Worm (Caenorhabditis elegans) whole organism, L2 larva: Measurements from ENCODE around the gene F57H12.5.

Experiments used
- aly-2 ChIP-seq: fragments of 150-350 bp; optimal IDR thresholded peaks from 2 replicates; lab custom pipeline; 2014; ENCODE audit warnings: missing biosample characterization, missing genetic modification characterization
- ama-1 ChIP-seq: fragments of 150-350 bp; optimal IDR thresholded peaks from 2 replicates; lab custom pipeline; 2018; ENCODE audit warnings: inconsistent platforms
- blmp-1 ChIP-seq: sonication (generic microtip); optimal IDR thresholded peaks from 2 replicates; lab custom pipeline; 2017; ENCODE audit warnings: missing genetic modification characterization, mild to moderate bottlenecking, missing compliant biosample characterization, antibody characterized with exemption, moderate library complexity; ENCODE audit not compliant: insufficient read depth
- fos-1 ChIP-seq: fragments of 150-350 bp; optimal IDR thresholded peaks from 2 replicates; lab custom pipeline; 2014; ENCODE audit warnings: missing biosample characterization, missing genetic modification characterization
- nhr-12 ChIP-seq: fragments of 150-350 bp; optimal IDR thresholded peaks from 2 replicates; lab custom pipeline; 2014; ENCODE audit warnings: missing biosample characterization, missing genetic modification characterization
- nhr-129 ChIP-seq: fragments of 150-350 bp; optimal IDR thresholded peaks from 2 replicates; lab custom pipeline; 2014; ENCODE audit warnings: missing biosample characterization, missing genetic modification characterization
- nhr-77 ChIP-seq: fragments of 150-350 bp; optimal IDR thresholded peaks from 2 replicates; lab custom pipeline; 2014; ENCODE audit warnings: missing biosample characterization, missing genetic modification characterization
- sem-4 ChIP-seq: fragments of 150-350 bp; optimal IDR thresholded peaks from 2 replicates; lab custom pipeline; 2014; ENCODE audit warnings: missing biosample characterization, missing genetic modification reagents, missing genetic modification characterization
- sma-3 ChIP-seq: sonication (generic microtip); optimal IDR thresholded peaks from 2 replicates; lab custom pipeline; 2016; ENCODE audit warnings: missing genetic modification reagents, missing genetic modification characterization, missing compliant biosample characterization
- sma-9 ChIP-seq, 2 experiments: fragments of 150-350 bp in 1 of 2; sonication (generic microtip) in 1 of 2; optimal IDR thresholded peaks; 2 replicates each; lab custom pipeline; 2014 to 2016; ENCODE audit warnings: missing genetic modification characterization in 2 of 2, mild to moderate bottlenecking in 1 of 2, missing biosample characterization in 1 of 2, missing compliant biosample characterization in 1 of 2, missing genetic modification reagents in 1 of 2, moderate library complexity in 1 of 2
- unc-55 ChIP-seq: fragments of 150-350 bp; sonication (generic microtip); optimal IDR thresholded peaks from 3 replicates; lab custom pipeline; 2014; ENCODE audit warnings: missing biosample characterization, missing genetic modification reagents, missing genetic modification characterization
- unc-62 ChIP-seq: fragments of 150-350 bp; optimal IDR thresholded peaks from 2 replicates; lab custom pipeline; 2014; ENCODE audit warnings: missing biosample characterization, missing genetic modification reagents, missing genetic modification characterization
- ztf-4 ChIP-seq: fragments of 150-350 bp; optimal IDR thresholded peaks from 2 replicates; lab custom pipeline; 2014; ENCODE audit warnings: missing biosample characterization, missing genetic modification characterization

DNA sequence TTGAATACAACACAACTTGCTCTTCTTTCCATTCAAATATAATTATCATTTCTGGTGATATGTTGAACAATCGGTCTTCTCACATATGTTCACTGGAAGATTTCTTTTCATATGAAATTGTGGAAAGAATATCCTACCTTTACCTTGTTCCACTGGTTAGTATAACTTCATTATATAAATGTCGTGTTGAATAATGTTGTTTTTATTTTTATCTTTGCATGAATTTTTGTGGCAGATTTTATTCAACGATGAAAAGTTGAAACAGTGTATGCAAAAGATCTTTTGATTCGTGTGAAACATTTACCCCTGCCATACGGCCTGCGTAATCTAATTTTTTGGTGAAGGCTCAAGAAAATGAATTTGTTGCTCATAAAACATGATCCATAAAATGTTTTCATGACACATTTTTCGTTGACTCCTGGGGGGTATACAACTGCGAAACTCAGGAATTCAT lies 5.2 kb upstream of the F57H12.5 start:
- TF ChIP-seq nhr-12 (tag; lab: Kevin White, UChicago) (no peak), sma-9 (GFP tag; optimal IDR thresholded peaks at IDR 0.05; lab: Kevin White, UChicago) (no peak), sma-9 (tag; optimal IDR thresholded peaks at IDR 0.05; lab: Kevin White, UChicago) (no peak), unc-62 (GFP tag; lab: Kevin White, UChicago) (no peak), fos-1 (no peak), sem-4 (no peak), nhr-129 (tag; lab: Kevin White, UChicago) (no peak), nhr-77 (tag; lab: Kevin White, UChicago) (no peak), unc-55 (GFP tag; lab: Kevin White, UChicago) (no peak), aly-2 (tag; lab: Kevin White, UChicago) (no peak), sma-3 (GFP tag; lab: Kevin White, UChicago) (no peak), blmp-1 (tag; lab: Kevin White, UChicago) (no peak), ama-1 (lab: Kevin White, UChicago) (no peak), ztf-4 (tag; lab: Kevin White, UChicago) (no peak)
